Worm (Caenorhabditis elegans): ENCODE data around the gene str-205.

- TF ChIP-seq dao-5 (tag; optimal IDR thresholded peaks at IDR 0.05) (no peak), him-1 (tag; optimal IDR thresholded peaks at IDR 0.05) (no peak)
Observed at ce11 chrV:4979060-4979459, 49.3 kb upstream of the str-205 start, which contains the start of gene srsx-11.
